Fruit fly (Drosophila melanogaster): Measurements from ENCODE around the gene CG4168.

Gene CG4168

DNA sequence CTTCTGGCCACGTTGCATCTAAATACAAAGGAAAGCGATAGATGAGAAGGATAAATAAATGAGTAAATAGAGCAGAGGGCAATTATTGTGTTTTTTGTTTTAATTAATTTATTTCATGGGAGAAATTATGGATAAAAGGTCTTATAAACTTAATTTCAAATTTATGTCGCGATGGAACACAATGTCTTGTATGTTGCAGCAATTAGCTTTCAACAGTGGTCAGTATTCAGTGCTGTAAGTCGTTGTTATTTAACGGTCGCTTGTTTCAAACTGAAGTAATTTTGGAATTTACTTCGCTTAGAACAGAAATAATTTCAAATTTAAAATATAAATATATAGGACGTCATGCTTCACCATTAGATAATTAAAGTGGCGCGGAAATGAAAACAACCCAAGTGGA lies 82.3 kb downstream of the CG4168 start:
- no peak for TF ChIP-seq dsf (GFP tag; optimal IDR thresholded peaks at IDR 0.05; ENCODE audit: borderline replicate concordance)
- TF ChIP-seq jim (GFP tag; optimal IDR thresholded peaks at IDR 0.05) = no peak
- TF ChIP-seq lola (GFP tag; optimal IDR thresholded peaks at IDR 0.05) = no peak
- TF ChIP-seq rgr (GFP tag; optimal IDR thresholded peaks at IDR 0.05) = no peak
- no peak for TF ChIP-seq OdsH (GFP tag; optimal IDR thresholded peaks at IDR 0.05)
- TF ChIP-seq CG32264 (GFP tag; optimal IDR thresholded peaks at IDR 0.05) = no peak
- no peak for TF ChIP-seq fru (GFP tag; optimal IDR thresholded peaks at IDR 0.05)
- no peak for TF ChIP-seq tai (GFP tag; optimal IDR thresholded peaks at IDR 0.05)
- no peak for TF ChIP-seq Vsx2 (GFP tag; optimal IDR thresholded peaks at IDR 0.05; ENCODE audit: partially characterized antibody)
- no peak for TF ChIP-seq Hr83 (GFP tag; optimal IDR thresholded peaks at IDR 0.05; ENCODE audit: poor library complexity, severe bottlenecking)
- TF ChIP-seq ey (GFP tag; optimal IDR thresholded peaks at IDR 0.05) = no peak
- TF ChIP-seq Dif (GFP tag; optimal IDR thresholded peaks at IDR 0.05; ENCODE audit: partially characterized antibody) = no peak

DNA sequence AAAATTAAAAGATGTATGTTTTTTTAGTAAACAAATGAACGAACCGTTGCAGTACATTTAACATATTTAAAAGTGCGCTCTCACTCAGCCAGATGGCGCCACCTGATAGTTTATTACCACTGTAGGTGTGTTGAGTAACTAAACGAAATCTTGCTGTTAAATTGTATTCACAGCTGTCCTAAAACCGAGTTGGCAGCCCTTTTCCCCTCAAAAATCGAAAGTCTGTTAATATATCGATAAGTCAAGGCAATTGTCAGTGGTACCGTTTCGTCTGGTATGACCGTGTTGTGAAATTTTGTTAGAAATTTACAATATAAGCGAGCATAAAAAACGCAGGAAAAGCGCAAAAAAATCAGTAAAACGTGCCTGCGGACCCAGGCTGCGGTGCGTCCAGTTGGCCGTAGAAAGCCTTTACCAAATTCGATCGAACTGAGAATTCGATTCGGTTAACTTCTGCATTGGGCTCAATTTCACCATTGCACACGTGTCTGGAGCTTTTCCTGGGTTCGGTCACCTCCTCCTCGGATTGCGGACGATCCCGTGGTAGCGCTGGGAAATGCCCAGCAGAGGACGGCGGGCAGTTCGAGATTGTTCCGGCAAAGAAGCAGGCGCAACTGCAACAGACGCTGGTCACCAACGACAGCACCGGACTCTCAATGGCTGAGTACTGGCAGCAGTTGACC lies 86.9 kb downstream of the CG4168 start, which contains the start of gene stc:
TSS of gene stc (plus strand) at position 247 of the 683 bp plus-strand sequence.
- TF ChIP-seq GATAd (GFP tag; optimal IDR thresholded peaks at IDR 0.05) (no peak), Abd-B (GFP tag; optimal IDR thresholded peaks at IDR 0.05) (no peak), CG32264 (GFP tag; optimal IDR thresholded peaks at IDR 0.05) (peak; percentile 17), Hr78 (GFP tag; optimal IDR thresholded peaks at IDR 0.05) (no peak), h (GFP tag; optimal IDR thresholded peaks at IDR 0.05) (peak; percentile 44), Jra (GFP tag; optimal IDR thresholded peaks at IDR 0.05) (no peak), fru (GFP tag; optimal IDR thresholded peaks at IDR 0.05) (peak; percentile 38), tai (GFP tag; optimal IDR thresholded peaks at IDR 0.05) (no peak), usp (GFP tag; optimal IDR thresholded peaks at IDR 0.05) (no peak), psq (GFP tag; optimal IDR thresholded peaks at IDR 0.05) (no peak), Dfd (GFP tag; optimal IDR thresholded peaks at IDR 0.05) (no peak), Sp1 (GFP tag; optimal IDR thresholded peaks at IDR 0.05) (no peak), dmrt93B (GFP tag; optimal IDR thresholded peaks at IDR 0.05) (no peak), HLH106 (tag; optimal IDR thresholded peaks at IDR 0.05) (no peak), brk (GFP tag; optimal IDR thresholded peaks at IDR 0.05) (no peak), ey (GFP tag; optimal IDR thresholded peaks at IDR 0.05) (peak; percentile 28), CrebA (GFP tag; optimal IDR thresholded peaks at IDR 0.05; ENCODE audit: borderline replicate concordance) (peak; percentile 14), dsf (GFP tag; optimal IDR thresholded peaks at IDR 0.05; ENCODE audit: borderline replicate concordance) (no peak), rgr (GFP tag; optimal IDR thresholded peaks at IDR 0.05) (peak; percentile 58), woc (GFP tag; optimal IDR thresholded peaks at IDR 0.05) (no peak), Rel (GFP tag; optimal IDR thresholded peaks at IDR 0.05) (no peak), Rel (tag; optimal IDR thresholded peaks at IDR 0.05) (no peak), CG9705 (GFP tag; optimal IDR thresholded peaks at IDR 0.05) (no peak), pan (optimal IDR thresholded peaks at IDR 0.05) (no peak), br (GFP tag; optimal IDR thresholded peaks at IDR 0.05) (peak; percentile 36), jim (GFP tag; optimal IDR thresholded peaks at IDR 0.05) (no peak), N (GFP tag; optimal IDR thresholded peaks at IDR 0.05) (no peak), Vsx2 (GFP tag; optimal IDR thresholded peaks at IDR 0.05; ENCODE audit: partially characterized antibody) (no peak), sage (GFP tag; optimal IDR thresholded peaks at IDR 0.05) (peak; percentile 14), Dif (GFP tag; optimal IDR thresholded peaks at IDR 0.05; ENCODE audit: partially characterized antibody) (no peak), foxo (GFP tag; optimal IDR thresholded peaks at IDR 0.05) (peak in 1 of 2 experiments; percentile 39), Hnf4 (GFP tag; optimal IDR thresholded peaks at IDR 0.05) (no peak), OdsH (GFP tag; optimal IDR thresholded peaks at IDR 0.05) (peak; percentile 12), sv (GFP tag; optimal IDR thresholded peaks at IDR 0.05) (peak; percentile 45), dl (GFP tag; optimal IDR thresholded peaks at IDR 0.05; ENCODE audit: insufficient read depth in 1 of 2, partially characterized antibody in 2 of 2) (no peak), Hr83 (GFP tag; optimal IDR thresholded peaks at IDR 0.05; ENCODE audit: poor library complexity, severe bottlenecking) (peak; percentile 47), Myc (optimal IDR thresholded peaks at IDR 0.05) (peak; percentile 41), Mio (GFP tag; optimal IDR thresholded peaks at IDR 0.05) (no peak), lola (GFP tag; optimal IDR thresholded peaks at IDR 0.05) (no peak)

Measured in whole organism, wandering third instar larva.